Worm (Caenorhabditis elegans) whole organism, midembryonic: ENCODE data around the gene C55B6.5.

Experiments
- flt-1 ChIP-seq: fragments of 200-800 bp; sonication (Bioruptor generic); IDR thresholded peaks from 2 replicates; pipeline ENCODE4 v1.3.6; 2022; ENCODE audit warnings: missing genetic modification characterization, missing compliant biosample characterization
- med-1 ChIP-seq: sonication (generic microtip); optimal IDR thresholded peaks from 2 replicates; lab custom pipeline; 2017; ENCODE audit warnings: missing genetic modification characterization, mild to moderate bottlenecking, missing compliant biosample characterization, antibody characterized with exemption, missing genetic modification reagents; ENCODE audit not compliant: insufficient read depth
- tab-1 ChIP-seq: fragments of 200-800 bp; sonication (Bioruptor generic); IDR thresholded peaks from 2 replicates; pipeline ENCODE4 v1.3.6; 2022; ENCODE audit warnings: missing genetic modification characterization, missing compliant biosample characterization
- ztf-23 ChIP-seq: fragments of 200-800 bp; sonication (Bioruptor generic); IDR thresholded peaks from 2 replicates; pipeline ENCODE4 v1.3.6; 2022; ENCODE audit warnings: missing genetic modification reagents, missing genetic modification characterization, missing compliant biosample characterization

- TF ChIP-seq flt-1 (GFP tag; lab: Robert Waterston, UW): no peak
- TF ChIP-seq med-1 (GFP tag; lab: Kevin White, UChicago): no peak
- TF ChIP-seq ztf-23 (GFP tag; lab: Robert Waterston, UW): no peak
- TF ChIP-seq tab-1: no peak
These were observed 28.3 kb downstream of the C55B6.5 start for ce11 chrX:7176817-7177216.
